Worm (Caenorhabditis elegans) whole organism, L4/young adult: ENCODE data around the gene dvc-1.

Source experiments
- W03F9.2 ChIP-seq: fragments of 150-350 bp; optimal IDR thresholded peaks from 2 replicates; lab custom pipeline; 2014; ENCODE audit warnings: missing biosample characterization, missing genetic modification characterization
- him-1 ChIP-seq: sonication (generic microtip); optimal IDR thresholded peaks from 2 replicates; lab custom pipeline; 2016; ENCODE audit warnings: missing genotype, missing genetic modification reagents, missing genetic modification characterization, missing compliant biosample characterization

DNA sequence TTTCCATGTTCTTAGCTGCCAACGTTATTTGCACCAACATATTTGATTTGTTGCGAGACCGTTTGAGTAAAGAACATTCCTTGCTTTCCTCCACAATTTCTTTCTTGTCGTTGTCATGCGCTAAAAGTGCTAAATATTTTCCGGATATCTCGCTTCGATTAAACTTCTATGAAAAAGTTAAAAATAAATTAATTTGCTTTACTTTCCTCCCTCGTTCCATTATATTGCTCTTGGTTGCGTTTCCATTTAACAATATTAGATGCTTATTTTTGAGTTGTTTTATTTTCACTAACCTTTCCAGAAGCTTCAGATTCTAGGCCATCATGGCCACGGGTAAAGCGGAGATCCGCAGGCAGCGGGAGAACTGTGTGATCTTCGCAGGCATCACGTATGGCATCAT, 2.4 kb upstream of the dvc-1 start, which contains the start of gene pgap-1:
- TF ChIP-seq him-1 (tag; lab: Kevin White, UChicago) (no peak), W03F9.2 (tag; lab: Kevin White, UChicago) (no peak)
